Fruit fly (Drosophila melanogaster) whole organism, embryonic: Measurements from ENCODE around the gene Cp16.

Source experiments
- Atf3 ChIP-seq: fragments of 200-800 bp; sonication (Bioruptor generic); optimal IDR thresholded peaks from 3 replicates; lab custom pipeline; 2016; ENCODE audit warnings: missing biosample characterization, missing genetic modification characterization
- grn ChIP-seq: fragments of 200-800 bp; sonication (Bioruptor generic); optimal IDR thresholded peaks from 3 replicates; lab custom pipeline; 2017; ENCODE audit warnings: missing biosample characterization, missing genetic modification characterization
- ken ChIP-seq: fragments of 200-800 bp; sonication (Bioruptor generic); IDR thresholded peaks from 3 replicates; pipeline ENCODE4 v1.3.6; 2022; ENCODE audit warnings: missing biosample characterization, missing genetic modification characterization
- psq ChIP-seq: fragments of 200-800 bp; sonication (Bioruptor generic); optimal IDR thresholded peaks from 2 replicates; lab custom pipeline; 2017; ENCODE audit warnings: missing biosample characterization, missing genetic modification characterization
- ttk ChIP-seq: fragments of 200-800 bp; sonication (Bioruptor generic); IDR thresholded peaks from 2 replicates; pipeline ENCODE4 v2.1.2; 2022; ENCODE audit warnings: missing biosample characterization, missing genetic modification characterization
- zfh1 ChIP-seq: fragments of 200-800 bp; sonication (Bioruptor generic); IDR thresholded peaks from 3 replicates; pipeline ENCODE4 v1.3.6; 2022; ENCODE audit warnings: missing biosample characterization, missing genetic modification characterization

DNA sequence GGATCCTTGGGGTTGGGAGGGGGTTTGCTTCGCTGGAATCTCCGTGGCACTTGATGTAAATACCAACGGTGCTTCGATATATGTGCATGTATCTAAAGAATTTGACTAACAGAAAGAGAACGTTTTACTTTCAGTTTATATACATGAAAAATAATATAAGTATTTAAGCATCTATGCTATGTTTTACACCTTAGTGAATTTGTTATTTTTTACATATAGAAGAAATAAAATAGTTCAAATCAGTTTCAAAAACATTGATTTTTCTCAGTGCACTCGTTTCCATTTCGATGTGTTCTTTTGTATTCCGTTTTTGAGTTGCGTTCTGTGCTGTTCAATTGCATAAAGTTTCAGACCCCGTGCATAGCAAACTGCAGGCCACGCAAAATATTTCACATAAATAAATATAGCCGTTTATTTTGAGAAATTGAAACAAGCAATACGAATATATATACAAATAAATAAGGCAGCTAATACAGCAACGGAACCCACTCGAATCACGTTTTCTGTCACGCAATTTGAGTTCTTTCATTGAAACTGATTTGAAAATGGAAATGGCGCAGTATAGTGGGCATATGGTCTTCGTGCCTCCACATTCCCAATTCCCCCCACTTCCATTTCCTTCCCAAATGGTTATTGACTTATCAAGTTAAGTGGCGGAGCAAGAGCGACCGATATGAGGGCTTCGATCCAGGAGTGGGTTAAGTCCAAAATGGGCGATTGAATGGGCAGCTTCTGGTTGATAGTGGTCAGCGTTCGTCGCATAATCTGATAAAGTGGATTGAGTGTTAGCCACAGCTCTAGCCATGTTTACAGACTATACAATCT is 49.0 kb upstream of the Cp16 start:
- TF ChIP-seq psq = no peak
- TF ChIP-seq Atf3 (GFP tag; lab: Kevin White, UChicago) = no peak
- 0 out of 2 replicates have a peak, but pooled peaks have one; percentile 6 for TF ChIP-seq ttk (GFP tag; lab: Robert Waterston, UW)
- TF ChIP-seq zfh1 (GFP tag; lab: Robert Waterston, UW) = no peak
- no peak for TF ChIP-seq ken (GFP tag; lab: Robert Waterston, UW)
- TF ChIP-seq grn (GFP tag; lab: Kevin White, UChicago) = peak; percentile 81
